Worm (Caenorhabditis elegans): Measurements from ENCODE around the gene C18B12.4.

DNA sequence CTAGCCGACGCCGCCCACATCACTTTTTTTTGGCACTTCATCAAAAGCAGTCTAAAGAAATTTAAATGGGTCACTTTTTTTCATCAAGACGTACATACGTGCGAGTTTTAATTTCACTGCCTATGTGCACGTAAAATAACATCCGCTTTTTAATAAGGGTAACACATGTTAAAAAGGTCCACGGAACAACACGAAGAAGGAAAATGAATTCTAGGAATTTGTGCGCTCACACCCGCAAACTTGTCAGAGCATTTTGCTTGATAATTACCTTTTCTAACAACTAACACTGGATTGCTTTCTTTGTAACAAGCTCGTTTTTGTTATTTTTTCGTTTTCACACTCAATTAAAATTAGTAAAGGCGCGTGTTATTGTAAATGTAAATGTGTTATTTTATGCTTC, 31.7 kb downstream of the C18B12.4 start:
- no peak for TF ChIP-seq unc-39 (tag; optimal IDR thresholded peaks at IDR 0.05)
- no peak for TF ChIP-seq nhr-12 (tag; optimal IDR thresholded peaks at IDR 0.05)
- no peak for TF ChIP-seq pha-4 (tag; optimal IDR thresholded peaks at IDR 0.05)
- no peak for TF ChIP-seq nhr-237 (tag; optimal IDR thresholded peaks at IDR 0.05)
- TF ChIP-seq lsy-2 (tag; optimal IDR thresholded peaks at IDR 0.05) = no peak

All from whole organism, mixed stage, embryonic.